Worm (Caenorhabditis elegans) whole organism, late embryonic: ENCODE measurements around the gene srsx-31.

ENCODE experiments used
- Y22D7AL.16 ChIP-seq: sonication (generic microtip); optimal IDR thresholded peaks from 2 replicates; lab custom pipeline; 2016; ENCODE audit warnings: missing genetic modification characterization, missing compliant biosample characterization
- ahr-1 ChIP-seq: sonication (generic microtip); optimal IDR thresholded peaks from 2 replicates; lab custom pipeline; 2016; ENCODE audit warnings: missing genetic modification characterization, missing compliant biosample characterization
- ama-1 ChIP-seq: fragments of 150-350 bp; optimal IDR thresholded peaks from 2 replicates; lab custom pipeline; 2014
- ceh-14 ChIP-seq: sonication (generic microtip); optimal IDR thresholded peaks from 2 replicates; lab custom pipeline; 2016; ENCODE audit warnings: missing genotype, missing genetic modification characterization, missing compliant biosample characterization
- ceh-18 ChIP-seq: sonication (generic microtip); optimal IDR thresholded peaks from 2 replicates; lab custom pipeline; 2016; ENCODE audit warnings: missing genetic modification characterization, missing compliant biosample characterization
- ets-4 ChIP-seq: sonication (generic microtip); optimal IDR thresholded peaks from 2 replicates; lab custom pipeline; 2016; ENCODE audit warnings: missing genetic modification characterization, missing compliant biosample characterization
- lim-6 ChIP-seq: sonication (generic microtip); optimal IDR thresholded peaks from 2 replicates; lab custom pipeline; 2016; ENCODE audit warnings: missing genetic modification characterization, missing compliant biosample characterization
- lin-11 ChIP-seq: fragments of 200-800 bp; sonication (Bioruptor generic); optimal IDR thresholded peaks from 2 replicates; lab custom pipeline; 2018; ENCODE audit warnings: mild to moderate bottlenecking, missing genetic modification characterization, missing compliant biosample characterization
- nfya-1 ChIP-seq: sonication (generic microtip); optimal IDR thresholded peaks from 2 replicates; lab custom pipeline; 2017; ENCODE audit warnings: missing genetic modification characterization, mild to moderate bottlenecking, missing compliant biosample characterization, antibody characterized with exemption, moderate library complexity
- tbx-2 ChIP-seq: sonication (generic microtip); optimal IDR thresholded peaks from 2 replicates; lab custom pipeline; 2016; ENCODE audit warnings: missing genetic modification characterization, missing compliant biosample characterization

DNA sequence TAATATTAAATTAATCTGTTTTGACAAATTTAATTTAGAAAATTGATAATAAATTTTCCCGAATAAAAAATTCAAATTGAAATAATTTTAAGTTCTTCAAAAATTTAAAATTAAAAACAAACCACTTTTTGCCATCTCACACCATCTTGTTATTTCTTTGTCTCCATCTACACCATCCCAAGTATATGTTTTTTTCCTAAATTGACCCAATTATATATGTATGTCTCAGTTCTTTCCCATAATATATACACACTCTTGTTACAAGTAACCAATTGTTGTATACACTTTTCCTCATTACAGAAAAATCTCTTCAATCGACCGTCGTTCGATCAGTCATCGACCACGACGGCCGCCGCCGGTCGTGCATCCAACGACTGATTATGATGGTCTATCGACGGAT, 27.4 kb upstream of the srsx-31 start, which contains the start of gene gly-20:
- no peak for TF ChIP-seq ahr-1 (tag; lab: Kevin White, UChicago)
- TF ChIP-seq lim-6 = no peak
- TF ChIP-seq ets-4 (tag; lab: Kevin White, UChicago) = no peak
- TF ChIP-seq nfya-1 = no peak
- TF ChIP-seq ama-1 (lab: Kevin White, UChicago) = no peak
- no peak for TF ChIP-seq Y22D7AL.16 (tag; lab: Kevin White, UChicago)
- TF ChIP-seq tbx-2 = no peak
- no peak for TF ChIP-seq ceh-18
- TF ChIP-seq ceh-14 (tag; lab: Kevin White, UChicago) = no peak
- no peak for TF ChIP-seq lin-11 (tag; lab: Kevin White, UChicago)
